Worm (Caenorhabditis elegans): ENCODE results near the gene fum-1.

The fum-1 gene

ce11 chrIII:7465347-7465746, at the start of gene fum-1:
Gene fum-1 (plus strand): TSS chrIII:7465605.
- TF ChIP-seq syd-9 (tag; optimal IDR thresholded peaks at IDR 0.05) (no peak), C08G9.2 (tag; optimal IDR thresholded peaks at IDR 0.05) (no peak), rnt-1 (tag; optimal IDR thresholded peaks at IDR 0.05) (peak; percentile 14), hlh-30 (tag; optimal IDR thresholded peaks at IDR 0.05; ENCODE audit: insufficient read depth) (peak; percentile 9), pros-1 (tag; optimal IDR thresholded peaks at IDR 0.05) (no peak), pag-3 (tag; optimal IDR thresholded peaks at IDR 0.05; ENCODE audit: borderline replicate concordance) (no peak), ceh-18 (tag; optimal IDR thresholded peaks at IDR 0.05) (peak; percentile 12), fkh-6 (tag; optimal IDR thresholded peaks at IDR 0.05) (no peak), nfya-1 (tag; optimal IDR thresholded peaks at IDR 0.05) (peak; percentile 31), npax-4 (tag; optimal IDR thresholded peaks at IDR 0.05) (no peak)

ce11 chrIII:7453653-7454124, 11.7 kb upstream of the fum-1 start, which contains the start of gene alh-12:
Gene alh-12 (plus strand): TSS chrIII:7454074.
- TF ChIP-seq unc-55 (GFP tag; optimal IDR thresholded peaks at IDR 0.05) (peak; percentile 25), che-1 (tag; optimal IDR thresholded peaks at IDR 0.05) (no peak)

- TF ChIP-seq sdc-2 (tag; optimal IDR thresholded peaks at IDR 0.05) (no peak), ceh-6 (GFP tag; optimal IDR thresholded peaks at IDR 0.05) (no peak), madf-2 (tag; optimal IDR thresholded peaks at IDR 0.05) (no peak), ceh-18 (tag; optimal IDR thresholded peaks at IDR 0.05) (no peak), gmeb-2 (tag; optimal IDR thresholded peaks at IDR 0.05) (no peak), unc-3 (GFP tag; conservative IDR thresholded peaks at IDR 0.05) (no peak), unc-3 (tag; optimal IDR thresholded peaks at IDR 0.05) (no peak), nfya-1 (tag; optimal IDR thresholded peaks at IDR 0.05) (no peak), F13H6.1 (tag; optimal IDR thresholded peaks at IDR 0.05) (no peak), che-1 (tag; optimal IDR thresholded peaks at IDR 0.05) (no peak), sox-4 (tag; optimal IDR thresholded peaks at IDR 0.05) (no peak), elt-2 (tag; optimal IDR thresholded peaks at IDR 0.05) (no peak), rnt-1 (tag; optimal IDR thresholded peaks at IDR 0.05) (no peak)
These were observed 8.8 kb upstream of the fum-1 start, which contains the start of gene Y69F12A.1 for ce11 chrIII:7456640-7457039. Gene Y69F12A.1 (plus strand): TSS chrIII:7456940.

ce11 chrIII:7458846-7459365, 6.5 kb upstream of the fum-1 start, which contains the start of the genes fipr-19 and fipr-18:
Gene fipr-19 (minus strand): TSS chrIII:7458946.
Gene fipr-18 (plus strand): TSS chrIII:7459315.
- no peak for TF ChIP-seq K09A11.1 (tag; optimal IDR thresholded peaks at IDR 0.05; ENCODE audit: insufficient read depth)
- no peak for TF ChIP-seq odd-2 (tag; optimal IDR thresholded peaks at IDR 0.05)
- TF ChIP-seq ceh-14 (tag; optimal IDR thresholded peaks at IDR 0.05): no peak
- no peak for TF ChIP-seq F13H6.1 (tag; optimal IDR thresholded peaks at IDR 0.05)
- no peak for TF ChIP-seq nfya-1 (tag; optimal IDR thresholded peaks at IDR 0.05)
- TF ChIP-seq ceh-2 (tag; optimal IDR thresholded peaks at IDR 0.05): no peak
- TF ChIP-seq K02D7.2 (tag; optimal IDR thresholded peaks at IDR 0.05): no peak
- TF ChIP-seq mec-3 (tag; optimal IDR thresholded peaks at IDR 0.05; ENCODE audit: borderline replicate concordance): no peak
- TF ChIP-seq T23F11.4 (GFP tag; optimal IDR thresholded peaks at IDR 0.05): no peak
- no peak for TF ChIP-seq nhr-232 (tag; optimal IDR thresholded peaks at IDR 0.05)
- TF ChIP-seq npax-4 (tag; optimal IDR thresholded peaks at IDR 0.05): no peak
- no peak for TF ChIP-seq ttx-3 (tag; optimal IDR thresholded peaks at IDR 0.05)
- no peak for TF ChIP-seq ceh-18 (tag; optimal IDR thresholded peaks at IDR 0.05)
- TF ChIP-seq unc-86 (tag; optimal IDR thresholded peaks at IDR 0.05): no peak

ce11 chrIII:7460018-7460417, 5.4 kb upstream of the fum-1 start, which contains the start of gene mls-1:
Gene mls-1 (plus strand): TSS chrIII:7460341.
- TF ChIP-seq hlh-8 (tag; optimal IDR thresholded peaks at IDR 0.05): peak; percentile 52
- no peak for TF ChIP-seq ceh-22 (tag; optimal IDR thresholded peaks at IDR 0.05)
